Worm (Caenorhabditis elegans): ENCODE data around the gene nfx-1.

DNA sequence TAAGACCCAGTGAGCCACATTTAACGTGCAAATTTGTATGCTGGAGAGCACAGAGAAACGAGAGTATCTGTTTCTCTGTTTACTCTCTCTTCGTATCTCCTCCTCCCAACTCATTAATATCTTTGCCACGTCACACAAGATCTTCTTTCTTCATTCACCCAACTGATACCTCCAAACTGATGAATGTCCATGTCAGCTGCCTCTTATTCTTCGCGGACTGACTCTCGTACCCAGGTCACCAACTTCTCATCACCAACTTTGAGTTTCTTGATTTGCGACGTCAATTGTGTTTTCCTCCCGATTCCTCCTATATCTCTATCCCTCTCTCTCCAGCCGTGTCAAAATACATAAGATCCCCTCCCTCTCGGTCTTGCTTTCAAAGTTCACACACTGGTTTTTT is 27.2 kb downstream of the nfx-1 start:
- TF ChIP-seq C17E4.6 (GFP tag; IDR thresholded peaks at IDR 0.05) (no peak), Y67H2A.10 (GFP tag; conservative IDR thresholded peaks at IDR 0.05) (no peak), tbp1 (GFP tag; optimal IDR thresholded peaks at IDR 0.05) (no peak), unc-62 (GFP tag; optimal IDR thresholded peaks at IDR 0.05) (no peak), tbx-9 (tag; optimal IDR thresholded peaks at IDR 0.05; ENCODE audit: borderline replicate concordance) (no peak)

Measured in whole organism, young adult.